Fruit fly (Drosophila melanogaster) whole organism, adult: Measurements from ENCODE around the gene CG6028.

ENCODE experiments used
- CG11617 ChIP-seq: fragments of 200-800 bp; sonication (Bioruptor generic); optimal IDR thresholded peaks from 2 replicates; lab custom pipeline; 2017; ENCODE audit warnings: mild to moderate bottlenecking, missing biosample characterization, missing genetic modification reagents, missing genetic modification characterization
- CG12768 ChIP-seq: fragments of 200-800 bp; sonication (Bioruptor generic); optimal IDR thresholded peaks from 2 replicates; lab custom pipeline; 2017; ENCODE audit warnings: missing biosample characterization, missing genetic modification characterization, mild to moderate bottlenecking, moderate library complexity, missing genetic modification reagents
- CG14711 ChIP-seq: fragments of 200-800 bp; sonication (Bioruptor generic); optimal IDR thresholded peaks from 2 replicates; lab custom pipeline; 2018; ENCODE audit warnings: missing biosample characterization, mild to moderate bottlenecking, missing genetic modification characterization, moderate library complexity
- CG1620 ChIP-seq: fragments of 200-800 bp; sonication (Bioruptor generic); optimal IDR thresholded peaks from 2 replicates; lab custom pipeline; 2016; ENCODE audit warnings: missing biosample characterization, missing genetic modification characterization
- CG33017 ChIP-seq: fragments of 200-800 bp; sonication (Bioruptor generic); optimal IDR thresholded peaks from 2 replicates; lab custom pipeline; 2018; ENCODE audit warnings: missing biosample characterization, mild to moderate bottlenecking, missing genetic modification characterization, moderate library complexity
- CG5204 ChIP-seq: fragments of 200-800 bp; sonication (Bioruptor generic); optimal IDR thresholded peaks from 2 replicates; lab custom pipeline; 2016; ENCODE audit warnings: missing biosample characterization, missing genetic modification characterization
- CG7045 ChIP-seq: fragments of 200-800 bp; sonication (Bioruptor generic); optimal IDR thresholded peaks from 2 replicates; lab custom pipeline; 2017; ENCODE audit warnings: missing biosample characterization, mild to moderate bottlenecking, missing genetic modification characterization
- CG7101 ChIP-seq: fragments of 200-800 bp; sonication (Bioruptor generic); optimal IDR thresholded peaks from 2 replicates; lab custom pipeline; 2018; ENCODE audit warnings: missing biosample characterization, mild to moderate bottlenecking, missing genetic modification characterization, moderate library complexity
- Clk ChIP-seq: fragments of 200-800 bp; sonication (Bioruptor generic); optimal IDR thresholded peaks from 2 replicates; lab custom pipeline; 2017; ENCODE audit warnings: missing biosample characterization, missing genetic modification characterization
- Crg-1 ChIP-seq: fragments of 200-800 bp; sonication (Bioruptor generic); optimal IDR thresholded peaks from 2 replicates; lab custom pipeline; 2016; ENCODE audit warnings: missing biosample characterization, missing genetic modification characterization
- Hr96 ChIP-seq: fragments of 200-800 bp; sonication (Bioruptor generic); optimal IDR thresholded peaks from 2 replicates; lab custom pipeline; 2016; ENCODE audit warnings: missing biosample characterization, missing genetic modification characterization
- Mnt ChIP-seq: fragments of 200-800 bp; sonication (Bioruptor generic); optimal IDR thresholded peaks from 2 replicates; lab custom pipeline; 2016; ENCODE audit warnings: missing biosample characterization, mild to moderate bottlenecking, missing genetic modification characterization
- bab1 ChIP-seq: fragments of 200-800 bp; sonication (Bioruptor generic); optimal IDR thresholded peaks from 3 replicates; lab custom pipeline; 2019; ENCODE audit warnings: missing biosample characterization, mild to moderate bottlenecking, missing genetic modification characterization, moderate library complexity
- cic ChIP-seq: fragments of 200-800 bp; sonication (Bioruptor generic); optimal IDR thresholded peaks from 2 replicates; lab custom pipeline; 2017; ENCODE audit warnings: missing biosample characterization, mild to moderate bottlenecking, missing genetic modification characterization, moderate library complexity
- cnc ChIP-seq, 2 experiments: fragments of >200 bp; optimal IDR thresholded peaks; 2 replicates each; lab custom pipeline; 2017
- kay ChIP-seq: fragments of 200-800 bp; sonication (Bioruptor generic); peaks from one replicate; lab custom pipeline; 2016; ENCODE audit warnings: missing biosample characterization, missing genetic modification characterization, borderline replicate concordance
- ovo ChIP-seq: fragments of 200-800 bp; sonication (Bioruptor generic); optimal IDR thresholded peaks from 2 replicates; lab custom pipeline; 2016; ENCODE audit warnings: missing biosample characterization, missing genetic modification characterization
- pad ChIP-seq: fragments of 200-800 bp; sonication (Bioruptor generic); optimal IDR thresholded peaks from 3 replicates; lab custom pipeline; 2017; ENCODE audit warnings: missing biosample characterization, missing genetic modification characterization, mild to moderate bottlenecking, moderate library complexity, missing genetic modification reagents
- tj ChIP-seq: fragments of 200-800 bp; sonication (Bioruptor generic); optimal IDR thresholded peaks from 3 replicates; lab custom pipeline; 2017; ENCODE audit warnings: missing biosample characterization, mild to moderate bottlenecking, missing genetic modification characterization, moderate library complexity
- toe ChIP-seq: fragments of 200-800 bp; sonication (Bioruptor generic); optimal IDR thresholded peaks from 2 replicates; lab custom pipeline; 2016; ENCODE audit warnings: missing biosample characterization, missing genetic modification characterization

Gene CG6028

dm6 chr3R:22042283-22042875, 17.1 kb upstream of the CG6028 start:
- TF ChIP-seq Mnt (GFP tag; lab: Kevin White, UChicago) (no peak), pad (GFP tag; lab: Kevin White, UChicago) (peak; percentile 26), tj (GFP tag; lab: Kevin White, UChicago) (peak; percentile 61)

DNA sequence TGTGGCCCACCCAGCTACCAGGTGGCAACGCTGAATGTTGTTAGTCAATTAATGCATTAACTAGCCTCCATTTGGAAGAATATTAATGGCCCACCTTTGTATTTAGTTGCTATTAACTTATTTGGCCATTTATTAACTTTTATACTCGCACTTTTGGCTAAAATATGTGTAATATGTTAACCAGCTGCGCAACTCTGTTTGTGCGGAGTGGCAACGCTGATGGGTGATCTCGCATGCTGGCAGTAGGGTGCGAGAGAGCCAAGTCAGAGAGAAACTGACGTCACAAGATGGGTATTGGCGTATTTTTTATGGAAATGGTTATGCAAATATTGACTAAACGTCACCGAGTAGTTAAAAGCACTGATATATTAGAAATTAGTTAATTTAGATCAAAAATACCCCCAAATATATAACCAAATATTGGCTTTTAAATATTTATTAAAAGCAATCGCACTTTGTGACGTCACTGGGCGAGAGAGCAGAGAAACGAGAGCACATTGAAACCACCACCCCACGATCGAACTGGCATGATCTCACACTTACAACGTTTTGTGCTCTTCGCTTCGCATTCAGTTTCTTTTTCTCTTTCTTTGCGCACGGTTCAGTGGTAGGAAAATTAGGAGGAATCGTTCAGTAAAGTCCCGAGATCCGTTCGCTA, 16.4 kb upstream of the CG6028 start, which contains the start of gene how:
TSS of gene how (plus strand) at position 567 of the 658 bp plus-strand sequence.
- TF ChIP-seq bab1 (GFP tag; lab: Kevin White, UChicago) (peak; percentile 49), Crg-1 (GFP tag; lab: Kevin White, UChicago) (peak; percentile 55), ovo (peak; percentile 8), pad (GFP tag; lab: Kevin White, UChicago) (peak; percentile 17), CG11617 (GFP tag; lab: Kevin White, UChicago) (peak; percentile 25), CG7045 (GFP tag; lab: Kevin White, UChicago) (no peak), Hr96 (no peak), CG5204 (no peak), CG33017 (tag; lab: Kevin White, UChicago) (peak; percentile 37), CG1620 (no peak), Clk (GFP tag; lab: Kevin White, UChicago) (no peak), CG12768 (GFP tag; lab: Kevin White, UChicago) (no peak), cnc (optimal IDR thresholded peaks at IDR 0.05; lab: Kevin White, UChicago) (no peak), CG7101 (tag; lab: Kevin White, UChicago) (peak; percentile 42), kay (GFP tag; lab: Kevin White, UChicago) (no peak), Mnt (GFP tag; lab: Kevin White, UChicago) (peak; percentile 47), toe (no peak), CG14711 (tag; lab: Kevin White, UChicago) (peak; percentile 96), tj (GFP tag; lab: Kevin White, UChicago) (no peak), cic (peak; percentile 47)

- no peak for TF ChIP-seq tj (GFP tag; lab: Kevin White, UChicago)
- TF ChIP-seq cic = no peak
- TF ChIP-seq cnc (optimal IDR thresholded peaks at IDR 0.05; lab: Kevin White, UChicago) = no peak
- no peak for TF ChIP-seq Crg-1 (GFP tag; lab: Kevin White, UChicago)
- TF ChIP-seq Hr96 = no peak
- TF ChIP-seq ovo = no peak
- no peak for TF ChIP-seq toe
- no peak for TF ChIP-seq CG7101 (tag; lab: Kevin White, UChicago)
- no peak for TF ChIP-seq CG11617 (GFP tag; lab: Kevin White, UChicago)
- no peak for TF ChIP-seq CG1620
- TF ChIP-seq pad (GFP tag; lab: Kevin White, UChicago) = no peak
- TF ChIP-seq kay (GFP tag; lab: Kevin White, UChicago) = no peak
- TF ChIP-seq CG14711 (tag; lab: Kevin White, UChicago) = no peak
- no peak for TF ChIP-seq CG33017 (tag; lab: Kevin White, UChicago)
- TF ChIP-seq Clk (GFP tag; lab: Kevin White, UChicago) = no peak
- TF ChIP-seq CG7045 (GFP tag; lab: Kevin White, UChicago) = no peak
Measured at dm6 chr3R:22040400-22040799, 15.1 kb upstream of the CG6028 start.

DNA sequence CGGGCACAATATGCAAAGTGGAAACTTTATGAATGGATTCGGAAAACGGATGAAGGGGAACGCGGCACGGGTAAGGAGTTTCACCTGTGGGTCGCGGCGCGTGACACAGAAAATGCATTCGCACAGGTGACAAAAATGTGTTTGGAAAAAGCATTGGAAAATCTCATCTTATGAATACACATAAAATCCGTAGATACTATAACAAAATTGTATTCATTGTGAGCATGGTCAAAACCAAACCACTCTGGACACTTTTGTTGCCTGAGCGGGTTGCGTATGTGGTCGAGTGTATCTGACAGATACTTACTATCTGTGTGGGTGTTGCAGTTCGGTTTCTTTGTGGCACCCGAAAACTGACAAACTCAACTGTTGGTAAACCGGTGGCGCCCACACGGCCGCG, 14.2 kb upstream of the CG6028 start:
- TF ChIP-seq cic (no peak), Crg-1 (GFP tag; lab: Kevin White, UChicago) (no peak), Hr96 (no peak), CG11617 (GFP tag; lab: Kevin White, UChicago) (no peak), tj (GFP tag; lab: Kevin White, UChicago) (no peak), toe (no peak), CG12768 (GFP tag; lab: Kevin White, UChicago) (no peak)

DNA sequence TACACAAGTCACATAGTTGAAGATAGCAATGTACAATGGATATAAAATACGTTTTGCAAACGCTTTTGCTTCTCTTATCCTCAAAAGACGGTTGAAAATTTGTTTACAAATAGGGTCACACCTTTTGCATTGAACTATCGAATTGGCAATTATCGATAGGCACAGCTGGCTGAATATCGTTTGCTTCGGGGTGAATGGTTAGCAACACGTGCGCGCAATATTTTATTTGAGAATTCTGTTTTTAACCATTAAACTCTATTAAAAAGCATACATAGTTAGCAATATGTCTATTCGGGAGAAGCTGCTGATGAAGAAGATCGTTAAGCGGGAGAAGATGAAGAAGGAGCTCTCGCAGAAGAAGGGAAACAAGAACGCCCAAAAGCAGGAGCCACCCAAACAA, 10.2 kb upstream of the CG6028 start:
- TF ChIP-seq bab1 (GFP tag; lab: Kevin White, UChicago) (peak; percentile 41), CG7101 (tag; lab: Kevin White, UChicago) (no peak), CG12768 (GFP tag; lab: Kevin White, UChicago) (no peak), CG14711 (tag; lab: Kevin White, UChicago) (peak; percentile 29), pad (GFP tag; lab: Kevin White, UChicago) (no peak), Mnt (GFP tag; lab: Kevin White, UChicago) (peak; percentile 100), Clk (GFP tag; lab: Kevin White, UChicago) (no peak), CG7045 (GFP tag; lab: Kevin White, UChicago) (no peak), Hr96 (no peak), tj (GFP tag; lab: Kevin White, UChicago) (no peak), cic (peak; percentile 15)

- TF ChIP-seq bab1 (GFP tag; lab: Kevin White, UChicago) (peak; percentile 72), CG1620 (no peak), CG14711 (tag; lab: Kevin White, UChicago) (no peak), CG11617 (GFP tag; lab: Kevin White, UChicago) (peak; percentile 50), cic (peak; percentile 1), CG7101 (tag; lab: Kevin White, UChicago) (peak; percentile 17), Mnt (GFP tag; lab: Kevin White, UChicago) (peak; percentile 52)
Measured at dm6 chr3R:22034160-22034742, 8.9 kb upstream of the CG6028 start, which contains the start of the genes CG45099, CG6015, pit and Fadd. TSS of gene CG45099 (minus strand) at chr3R:22034286. TSS of gene CG6015 (minus strand) at chr3R:22034286. TSS of gene pit (plus strand) at chr3R:22034298. TSS of gene Fadd (plus strand) at chr3R:22034455.
